Worm (Caenorhabditis elegans): Measurements from ENCODE around the gene his-74.

ce11 chrV:12612118-12612517 lies 48.0 kb downstream of the his-74 start, which contains the start of gene cyc-2.2:
- TF ChIP-seq hnd-1 (tag; optimal IDR thresholded peaks at IDR 0.05): no peak
- no peak for TF ChIP-seq sea-1 (GFP tag; conservative IDR thresholded peaks at IDR 0.05)
- no peak for TF ChIP-seq hmg-4 (GFP tag; optimal IDR thresholded peaks at IDR 0.05)
- no peak for TF ChIP-seq flt-1 (GFP tag; IDR thresholded peaks at IDR 0.05)
- TF ChIP-seq ama-1 (optimal IDR thresholded peaks at IDR 0.05): no peak
- TF ChIP-seq ets-7 (tag; optimal IDR thresholded peaks at IDR 0.05): no peak
- no peak for TF ChIP-seq tbx-11 (GFP tag; IDR thresholded peaks at IDR 0.05)
- no peak for TF ChIP-seq pes-1 (GFP tag; IDR thresholded peaks at IDR 0.05)
- TF ChIP-seq tbx-37 (GFP tag; conservative IDR thresholded peaks at IDR 0.05): no peak
- no peak for TF ChIP-seq F13C5.2 (tag; optimal IDR thresholded peaks at IDR 0.05)
